Fruit fly (Drosophila melanogaster) whole organism, wandering third instar larva: ENCODE results near the gene spn-B.

ENCODE experiments used
- Hnf4 ChIP-seq: fragments of 200-800 bp; sonication (Bioruptor generic); optimal IDR thresholded peaks from 2 replicates; lab custom pipeline; 2016; ENCODE audit warnings: missing biosample characterization, mild to moderate bottlenecking, missing genetic modification characterization
- Hr78 ChIP-seq: fragments of >200 bp; optimal IDR thresholded peaks from 2 replicates; lab custom pipeline; 2017; ENCODE audit warnings: missing biosample characterization, missing genetic modification characterization
- Jra ChIP-seq: sonication (Bioruptor generic); optimal IDR thresholded peaks from 2 replicates; lab custom pipeline; 2016; ENCODE audit warnings: missing biosample characterization, missing genetic modification characterization
- Myc ChIP-seq: fragments of >200 bp; optimal IDR thresholded peaks from 2 replicates; lab custom pipeline; 2017
- N ChIP-seq: fragments of >200 bp; optimal IDR thresholded peaks from 2 replicates; lab custom pipeline; 2018; ENCODE audit warnings: missing biosample characterization, missing external identifiers, missing genetic modification characterization
- dmrt93B ChIP-seq: fragments of 200-800 bp; sonication (Bioruptor generic); optimal IDR thresholded peaks from 2 replicates; lab custom pipeline; 2018; ENCODE audit warnings: missing biosample characterization, mild to moderate bottlenecking, missing genetic modification characterization
- foxo ChIP-seq, 2 experiments: fragments of 200-800 bp; sonication (Bioruptor generic); optimal IDR thresholded peaks; 2 replicates in 1 of 2; 3 replicates in 1 of 2; lab custom pipeline; 2016 to 2017; ENCODE audit warnings: missing biosample characterization in 2 of 2, missing genetic modification characterization in 2 of 2
- fru ChIP-seq: fragments of 200-800 bp; sonication (Bioruptor generic); optimal IDR thresholded peaks from 3 replicates; lab custom pipeline; 2016; ENCODE audit warnings: missing biosample characterization, mild to moderate bottlenecking, missing genetic modification characterization
- h ChIP-seq: fragments of 200-800 bp; sonication (Bioruptor generic); optimal IDR thresholded peaks from 3 replicates; lab custom pipeline; 2016; ENCODE audit warnings: missing biosample characterization, mild to moderate bottlenecking, missing genetic modification characterization
- lola ChIP-seq: fragments of >200 bp; optimal IDR thresholded peaks from 2 replicates; lab custom pipeline; 2017; ENCODE audit warnings: missing biosample characterization, missing genetic modification characterization
- pan ChIP-seq: fragments of >200 bp; optimal IDR thresholded peaks from 2 replicates; lab custom pipeline; 2017
- woc ChIP-seq: sonication (Bioruptor generic); optimal IDR thresholded peaks from 2 replicates; lab custom pipeline; 2016; ENCODE audit warnings: missing biosample characterization, mild to moderate bottlenecking, missing genetic modification characterization

DNA sequence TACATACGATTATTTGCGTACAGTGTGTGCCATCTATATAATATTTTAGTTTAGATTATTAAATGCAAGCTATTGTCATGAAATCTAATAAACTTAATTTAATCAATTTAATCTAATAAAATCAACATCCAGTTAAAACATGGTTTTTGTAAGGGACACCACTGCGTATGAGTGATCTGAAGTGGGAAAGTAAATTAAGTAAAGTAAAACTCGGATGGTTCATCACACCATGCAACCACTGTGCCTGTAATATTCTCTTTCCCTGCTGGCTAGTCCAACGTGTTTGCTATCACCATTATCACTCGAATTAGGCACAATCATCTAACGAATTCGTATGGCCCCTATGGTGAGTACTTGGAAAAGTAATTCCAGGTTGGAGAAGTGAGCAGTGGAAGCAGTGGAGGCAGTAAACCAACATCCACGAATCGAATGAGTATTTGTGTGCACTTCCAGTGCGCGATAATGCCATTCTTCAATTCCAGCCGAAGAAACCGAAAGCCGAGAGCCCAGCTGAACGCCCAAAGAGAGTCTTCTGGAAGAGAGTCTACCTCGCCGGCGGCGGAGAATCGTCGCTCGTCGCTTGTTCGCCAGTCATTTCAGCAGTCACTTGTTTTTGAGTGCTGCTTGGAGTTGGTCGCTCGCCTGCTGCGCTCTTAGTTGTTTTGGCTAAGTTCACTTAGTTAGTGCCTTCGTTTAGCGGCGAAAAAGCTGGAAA lies 39.0 kb upstream of the spn-B start, which contains the start of gene red:
- TF ChIP-seq Jra (GFP tag; lab: Kevin White, UChicago) (peak; percentile 41), dmrt93B (GFP tag; lab: Kevin White, UChicago) (no peak), Hnf4 (GFP tag; lab: Kevin White, UChicago) (peak; percentile 38), woc (peak; percentile 14), Hr78 (GFP tag; lab: Kevin White, UChicago) (no peak), foxo (GFP tag; optimal IDR thresholded peaks at IDR 0.05; lab: Kevin White, UChicago) (peak in 1 of 2 experiments; percentile 55), pan (lab: Kevin White, UChicago) (no peak), lola (GFP tag; lab: Kevin White, UChicago) (no peak), fru (GFP tag; lab: Kevin White, UChicago) (peak; percentile 86), N (no peak), Myc (no peak), h (GFP tag; lab: Kevin White, UChicago) (peak; percentile 61)
